Fruit fly (Drosophila melanogaster) whole organism, embryonic: ENCODE results near the gene CG12115.

Source experiments
- ATbp ChIP-seq: fragments of 200-800 bp; sonication (Bioruptor generic); optimal IDR thresholded peaks from 2 replicates; lab custom pipeline; 2017; ENCODE audit warnings: missing biosample characterization, mild to moderate bottlenecking, missing genetic modification characterization, missing genetic modification reagents
- Bgb ChIP-seq: fragments of 200-800 bp; sonication (Bioruptor generic); IDR thresholded peaks from 2 replicates; pipeline ENCODE4 v1.3.6; 2022; ENCODE audit warnings: missing biosample characterization, missing genetic modification characterization; ENCODE audit not compliant: partially characterized antibody
- CG10462 ChIP-seq: fragments of 200-800 bp; sonication (Bioruptor generic); optimal IDR thresholded peaks from 2 replicates; lab custom pipeline; 2016; ENCODE audit warnings: missing biosample characterization, missing genetic modification characterization
- CG11695 ChIP-seq: fragments of 200-800 bp; sonication (Bioruptor generic); IDR thresholded peaks from 3 replicates; pipeline ENCODE4 v1.3.6; 2022; ENCODE audit warnings: missing biosample characterization, missing genetic modification characterization
- CG12744 ChIP-seq: fragments of 200-800 bp; sonication (Bioruptor generic); optimal IDR thresholded peaks from 2 replicates; lab custom pipeline; 2016; ENCODE audit warnings: missing biosample characterization, missing genetic modification characterization
- CG13287 ChIP-seq: fragments of 200-800 bp; sonication (Bioruptor generic); IDR thresholded peaks from 2 replicates; pipeline ENCODE4 v1.3.6; 2022; ENCODE audit warnings: missing biosample characterization, missing genetic modification characterization; ENCODE audit not compliant: partially characterized antibody
- CG13624 ChIP-seq: fragments of 200-800 bp; sonication (Bioruptor generic); optimal IDR thresholded peaks from 2 replicates; lab custom pipeline; 2016; ENCODE audit warnings: missing biosample characterization, missing genetic modification characterization
- CG15514 ChIP-seq: fragments of 200-800 bp; sonication (Bioruptor generic); optimal IDR thresholded peaks from 3 replicates; lab custom pipeline; 2017; ENCODE audit warnings: missing biosample characterization, missing genetic modification characterization, mild to moderate bottlenecking, moderate library complexity, missing genetic modification reagents
- CG1832 ChIP-seq: fragments of 200-800 bp; sonication (Bioruptor generic); optimal IDR thresholded peaks from 2 replicates; lab custom pipeline; 2017; ENCODE audit warnings: missing biosample characterization, mild to moderate bottlenecking, missing genetic modification characterization, inconsistent platforms
- CG18476 ChIP-seq: fragments of 200-800 bp; sonication (Bioruptor generic); optimal IDR thresholded peaks from 2 replicates; lab custom pipeline; 2016; ENCODE audit warnings: missing biosample characterization, mild to moderate bottlenecking, missing genetic modification characterization
- CG18599 ChIP-seq: fragments of 200-800 bp; sonication (Bioruptor generic); optimal IDR thresholded peaks from 3 replicates; lab custom pipeline; 2017; ENCODE audit warnings: missing biosample characterization, missing genetic modification characterization, mild to moderate bottlenecking, moderate library complexity, missing genetic modification reagents
- CG31388 ChIP-seq: fragments of 200-800 bp; sonication (Bioruptor generic); optimal IDR thresholded peaks from 2 replicates; lab custom pipeline; 2016; ENCODE audit warnings: missing biosample characterization, missing genetic modification characterization
- CG33213 ChIP-seq: fragments of 200-800 bp; sonication (Bioruptor generic); optimal IDR thresholded peaks from 3 replicates; lab custom pipeline; 2016; ENCODE audit warnings: missing biosample characterization, missing genetic modification characterization
- CG34224 ChIP-seq: fragments of 200-800 bp; sonication (Bioruptor generic); IDR thresholded peaks from 3 replicates; pipeline ENCODE4 v1.3.6; 2022; ENCODE audit warnings: missing biosample characterization, missing genetic modification characterization; ENCODE audit not compliant: partially characterized antibody
- CG34376 ChIP-seq: fragments of 200-800 bp; sonication (Bioruptor generic); optimal IDR thresholded peaks from 2 replicates; lab custom pipeline; 2018; ENCODE audit warnings: missing biosample characterization, mild to moderate bottlenecking, missing genetic modification characterization
- CG3995 ChIP-seq: fragments of 200-800 bp; sonication (Bioruptor generic); optimal IDR thresholded peaks from 3 replicates; lab custom pipeline; 2016; ENCODE audit warnings: missing biosample characterization, missing genetic modification characterization
- CG4707 ChIP-seq: fragments of 200-800 bp; sonication (Bioruptor generic); optimal IDR thresholded peaks from 2 replicates; lab custom pipeline; 2018; ENCODE audit warnings: missing biosample characterization, mild to moderate bottlenecking, missing genetic modification characterization, moderate library complexity
- CG4730 ChIP-seq: fragments of 200-800 bp; sonication (Bioruptor generic); IDR thresholded peaks from 2 replicates; pipeline ENCODE4 v1.3.6; 2022; ENCODE audit warnings: missing biosample characterization, missing genetic modification characterization
- CG4854 ChIP-seq: fragments of 200-800 bp; sonication (Bioruptor generic); optimal IDR thresholded peaks from 2 replicates; lab custom pipeline; 2016; ENCODE audit warnings: missing biosample characterization, missing genetic modification characterization, inconsistent platforms
- CG6689 ChIP-seq: fragments of 200-800 bp; sonication (Bioruptor generic); IDR thresholded peaks from 2 replicates; pipeline ENCODE4 v1.3.6; 2022; ENCODE audit warnings: missing biosample characterization, missing genetic modification characterization
- CG6765 ChIP-seq: fragments of 200-800 bp; sonication (Bioruptor generic); optimal IDR thresholded peaks from 3 replicates; lab custom pipeline; 2017; ENCODE audit warnings: missing biosample characterization, mild to moderate bottlenecking, missing genetic modification characterization
- CG6791 ChIP-seq: fragments of 200-800 bp; sonication (Bioruptor generic); IDR thresholded peaks from 3 replicates; pipeline ENCODE4 v1.3.6; 2022; ENCODE audit warnings: missing biosample characterization, missing genetic modification characterization; ENCODE audit not compliant: partially characterized antibody
- CG7786 ChIP-seq: fragments of 200-800 bp; sonication (Bioruptor generic); optimal IDR thresholded peaks from 2 replicates; lab custom pipeline; 2016; ENCODE audit warnings: missing biosample characterization, missing genetic modification characterization
- CG9215 ChIP-seq: fragments of 200-800 bp; sonication (Bioruptor generic); IDR thresholded peaks from 2 replicates; pipeline ENCODE4 v1.3.6; 2022; ENCODE audit warnings: missing biosample characterization, missing genetic modification characterization
- CG9797 ChIP-seq: fragments of 200-800 bp; sonication (Bioruptor generic); optimal IDR thresholded peaks from 3 replicates; lab custom pipeline; 2018; ENCODE audit warnings: missing biosample characterization, mild to moderate bottlenecking, missing genetic modification characterization
- Dbx ChIP-seq: fragments of 200-800 bp; sonication (Bioruptor generic); IDR thresholded peaks from 3 replicates; pipeline ENCODE4 v1.3.6; 2022; ENCODE audit warnings: missing biosample characterization, missing genetic modification characterization
- Elba2 ChIP-seq: fragments of 200-800 bp; sonication (Bioruptor generic); optimal IDR thresholded peaks from 3 replicates; lab custom pipeline; 2016; ENCODE audit warnings: missing biosample characterization, missing genetic modification characterization
- Fer1 ChIP-seq: fragments of 200-800 bp; sonication (Bioruptor generic); optimal IDR thresholded peaks from 2 replicates; lab custom pipeline; 2017; ENCODE audit warnings: missing biosample characterization, mild to moderate bottlenecking, missing genetic modification characterization
- HmgD ChIP-seq: fragments of 200-800 bp; sonication (Bioruptor generic); optimal IDR thresholded peaks from 3 replicates; lab custom pipeline; 2016; ENCODE audit warnings: missing biosample characterization, missing genetic modification characterization
- NC2α ChIP-seq: fragments of 200-800 bp; sonication (Bioruptor generic); optimal IDR thresholded peaks from 2 replicates; lab custom pipeline; 2016; ENCODE audit warnings: missing biosample characterization, missing genetic modification characterization
- Optix ChIP-seq: fragments of 200-800 bp; sonication (Bioruptor generic); IDR thresholded peaks from 3 replicates; pipeline ENCODE4 v1.3.6; 2022; ENCODE audit warnings: missing biosample characterization, missing genetic modification characterization
- Sin3A ChIP-seq: fragments of >200 bp; optimal IDR thresholded peaks from 2 replicates; lab custom pipeline; 2018
- Sox100B ChIP-seq: fragments of 200-800 bp; sonication (Bioruptor generic); optimal IDR thresholded peaks from 3 replicates; lab custom pipeline; 2018; ENCODE audit warnings: missing biosample characterization, mild to moderate bottlenecking, missing genetic modification characterization
- YL-1 ChIP-seq: fragments of 200-800 bp; sonication (Bioruptor generic); optimal IDR thresholded peaks from 3 replicates; lab custom pipeline; 2017; ENCODE audit warnings: missing biosample characterization, mild to moderate bottlenecking, missing genetic modification characterization
- bab2 ChIP-seq: fragments of 200-800 bp; sonication (Bioruptor generic); optimal IDR thresholded peaks from 2 replicates; lab custom pipeline; 2016; ENCODE audit warnings: missing biosample characterization, missing genetic modification characterization
- bigmax ChIP-seq: fragments of 200-800 bp; sonication (Bioruptor generic); optimal IDR thresholded peaks from 2 replicates; lab custom pipeline; 2018; ENCODE audit warnings: missing biosample characterization, mild to moderate bottlenecking, missing genetic modification characterization
- cad ChIP-seq: fragments of >200 bp; optimal IDR thresholded peaks from 2 replicates; lab custom pipeline; 2017; ENCODE audit warnings: missing biosample characterization, missing genetic modification characterization
- eve ChIP-seq, 2 experiments: fragments of >200 bp; optimal IDR thresholded peaks; 2 replicates each; lab custom pipeline; 2017; ENCODE audit warnings: missing biosample characterization in 2 of 2, missing genetic modification characterization in 2 of 2
- gcm ChIP-seq: fragments of 200-800 bp; sonication (Bioruptor generic); optimal IDR thresholded peaks from 2 replicates; lab custom pipeline; 2019; ENCODE audit warnings: missing biosample characterization, mild to moderate bottlenecking, missing genetic modification characterization, moderate library complexity
- nau ChIP-seq: fragments of 200-800 bp; sonication (Bioruptor generic); optimal IDR thresholded peaks from 3 replicates; lab custom pipeline; 2017; ENCODE audit warnings: missing biosample characterization, mild to moderate bottlenecking, missing genetic modification characterization, missing genetic modification reagents
- nerfin-2 ChIP-seq: fragments of 200-800 bp; sonication (Bioruptor generic); IDR thresholded peaks from 2 replicates; pipeline ENCODE4 v1.3.6; 2022; ENCODE audit warnings: missing biosample characterization, missing genetic modification characterization; ENCODE audit not compliant: partially characterized antibody
- nmo ChIP-seq: fragments of 200-800 bp; sonication (Bioruptor generic); optimal IDR thresholded peaks from 2 replicates; lab custom pipeline; 2018; ENCODE audit warnings: missing biosample characterization, mild to moderate bottlenecking, missing genetic modification characterization, moderate library complexity
- peb ChIP-seq: fragments of 200-800 bp; sonication (Bioruptor generic); IDR thresholded peaks from 2 replicates; pipeline ENCODE4 v1.3.6; 2022; ENCODE audit warnings: missing biosample characterization, missing genetic modification characterization
- pita ChIP-seq: fragments of 200-800 bp; sonication (Bioruptor generic); optimal IDR thresholded peaks from 2 replicates; lab custom pipeline; 2017; ENCODE audit warnings: missing biosample characterization, mild to moderate bottlenecking, missing genetic modification characterization
- pros ChIP-seq: fragments of 200-800 bp; sonication (Bioruptor generic); optimal IDR thresholded peaks from 3 replicates; lab custom pipeline; 2019; ENCODE audit warnings: missing biosample characterization, mild to moderate bottlenecking, missing genetic modification characterization, moderate library complexity
- pum ChIP-seq: fragments of 200-800 bp; sonication (Bioruptor generic); optimal IDR thresholded peaks from 2 replicates; lab custom pipeline; 2016; ENCODE audit warnings: missing biosample characterization, missing genetic modification characterization
- ranshi ChIP-seq: fragments of 200-800 bp; sonication (Bioruptor generic); IDR thresholded peaks from 2 replicates; pipeline ENCODE4 v1.3.6; 2022; ENCODE audit warnings: missing biosample characterization, missing genetic modification characterization
- repo ChIP-seq: fragments of 200-800 bp; sonication (Bioruptor generic); optimal IDR thresholded peaks from 2 replicates; lab custom pipeline; 2016; ENCODE audit warnings: missing biosample characterization, missing genetic modification characterization
- rib ChIP-seq: fragments of 200-800 bp; sonication (Bioruptor generic); IDR thresholded peaks from 2 replicates; pipeline ENCODE4 v1.3.6; 2022; ENCODE audit warnings: missing biosample characterization, missing genetic modification characterization
- sna ChIP-seq: fragments of 200-800 bp; sonication (Bioruptor generic); IDR thresholded peaks from 2 replicates; pipeline ENCODE4 v1.3.6; 2022; ENCODE audit warnings: missing biosample characterization, missing genetic modification characterization; ENCODE audit not compliant: partially characterized antibody
- stwl ChIP-seq: fragments of 200-800 bp; sonication (Bioruptor generic); optimal IDR thresholded peaks from 3 replicates; lab custom pipeline; 2018; ENCODE audit warnings: missing biosample characterization, mild to moderate bottlenecking, missing genetic modification characterization, moderate library complexity
- trem ChIP-seq: fragments of 200-800 bp; optimal IDR thresholded peaks from 3 replicates; lab custom pipeline; 2019; ENCODE audit warnings: missing biosample characterization, mild to moderate bottlenecking, missing genetic modification characterization, moderate library complexity

CG12115 gene

dm6 chrX:9163110-9163509 is 27.3 kb downstream of the CG12115 start, which contains the start of gene mei-P26 (continued):
- TF ChIP-seq HmgD (GFP tag; lab: Kevin White, UChicago) (no peak), YL-1 (no peak), Bgb (GFP tag; lab: Robert Waterston, UW) (peak; percentile 91), CG33213 (GFP tag; lab: Kevin White, UChicago) (no peak), cad (GFP tag; lab: Kevin White, UChicago) (no peak), CG6689 (GFP tag; lab: Robert Waterston, UW) (no peak), CG1832 (GFP tag; lab: Kevin White, UChicago) (no peak), CG18599 (GFP tag; lab: Kevin White, UChicago) (no peak), CG10462 (GFP tag; lab: Kevin White, UChicago) (no peak), CG6765 (no peak), Optix (no peak), CG7786 (no peak), Sox100B (GFP tag; lab: Kevin White, UChicago) (no peak), NC2α (no peak), peb (GFP tag; lab: Robert Waterston, UW) (no peak), pros (no peak), gcm (GFP tag; lab: Kevin White, UChicago) (no peak), CG34224 (GFP tag; lab: Robert Waterston, UW) (peak; percentile 82), CG12744 (GFP tag; lab: Kevin White, UChicago) (no peak), CG4730 (GFP tag; lab: Robert Waterston, UW) (no peak), CG18476 (GFP tag; lab: Kevin White, UChicago) (no peak), eve (GFP tag; optimal IDR thresholded peaks at IDR 0.05; lab: Kevin White, UChicago) (no peak), CG4707 (GFP tag; lab: Kevin White, UChicago) (no peak), repo (GFP tag; lab: Kevin White, UChicago) (no peak), stwl (peak; percentile 45), trem (tag; lab: Kevin White, UChicago) (peak; percentile 33), CG31388 (no peak), nmo (GFP tag; lab: Kevin White, UChicago) (no peak), CG15514 (peak; percentile 21), Elba2 (GFP tag; lab: Kevin White, UChicago) (no peak), Fer1 (GFP tag; lab: Kevin White, UChicago) (no peak), rib (GFP tag; lab: Robert Waterston, UW) (no peak), CG13624 (GFP tag; lab: Kevin White, UChicago) (no peak), CG6791 (GFP tag; lab: Robert Waterston, UW) (peak; percentile 88), sna (GFP tag; lab: Robert Waterston, UW) (peak; percentile 60; the same call in 1 of the 2 replicates), CG9215 (GFP tag; lab: Robert Waterston, UW) (no peak), Sin3A (lab: Kevin White, UChicago) (no peak), CG9797 (GFP tag; lab: Kevin White, UChicago) (no peak), nerfin-2 (peak; percentile 73), pita (GFP tag; lab: Kevin White, UChicago) (no peak), CG4854 (GFP tag; lab: Kevin White, UChicago) (no peak), ATbp (no peak), Dbx (GFP tag; lab: Robert Waterston, UW) (0 out of 3 replicates have a peak, but pooled peaks have one; percentile 5), bab2 (GFP tag; lab: Kevin White, UChicago) (no peak), CG34376 (GFP tag; lab: Kevin White, UChicago) (no peak), ranshi (no peak), bigmax (GFP tag; lab: Kevin White, UChicago) (no peak), CG3995 (peak; percentile 51), pum (no peak), CG11695 (GFP tag; lab: Robert Waterston, UW) (no peak), CG13287 (peak; percentile 86), nau (GFP tag; lab: Kevin White, UChicago) (no peak)
